Fruit fly (Drosophila melanogaster): Measurements from ENCODE around the gene Polr2C.

Gene Polr2C

DNA sequence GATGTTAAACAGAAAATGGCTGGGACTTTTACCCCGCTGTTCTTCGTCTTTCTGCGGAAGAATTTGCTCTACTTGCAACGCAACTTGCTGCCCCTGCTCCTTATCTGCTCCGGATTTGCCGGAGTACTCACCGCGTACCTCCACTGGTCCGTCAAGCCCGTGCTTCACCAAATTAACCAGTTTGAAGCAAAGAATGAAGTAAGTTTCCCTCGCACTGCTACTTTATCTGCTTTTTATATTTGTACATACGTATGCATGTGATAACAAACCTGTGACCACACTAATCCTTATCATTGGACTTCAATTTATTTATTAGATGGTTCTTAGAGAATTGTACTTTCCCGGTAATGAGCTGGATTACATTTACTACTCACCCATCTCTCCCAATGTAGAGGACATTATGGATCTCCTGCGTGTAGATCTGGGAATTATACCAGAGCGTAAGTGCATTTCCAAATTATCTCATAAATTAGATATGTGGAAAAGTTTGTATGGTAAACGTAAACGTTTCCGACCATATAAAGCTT, 48.9 kb upstream of the Polr2C start, which contains the start of gene CG16890 (continued):
- TF ChIP-seq inv (GFP tag; IDR thresholded peaks at IDR 0.05; ENCODE audit: partially characterized antibody) (peak; percentile 40; the same call in 1 of the 2 replicates), dimm (GFP tag; IDR thresholded peaks at IDR 0.05) (no peak), amos (GFP tag; IDR thresholded peaks at IDR 0.05; ENCODE audit: partially characterized antibody) (no peak), pzg (GFP tag; optimal IDR thresholded peaks at IDR 0.05) (peak; percentile 7), wor (GFP tag; IDR thresholded peaks at IDR 0.05) (no peak), CG3995 (GFP tag; optimal IDR thresholded peaks at IDR 0.05) (peak; percentile 81), CG1602 (GFP tag; optimal IDR thresholded peaks at IDR 0.05) (no peak), Rx (GFP tag; IDR thresholded peaks at IDR 0.05) (no peak), nau (GFP tag; optimal IDR thresholded peaks at IDR 0.05) (no peak), CG12299 (tag; optimal IDR thresholded peaks at IDR 0.05) (no peak), knrl (GFP tag; IDR thresholded peaks at IDR 0.05; ENCODE audit: partially characterized antibody) (0 out of 3 replicates have a peak, but pooled peaks have one; percentile 6), Ravus (GFP tag; IDR thresholded peaks at IDR 0.05) (no peak), CG6791 (GFP tag; IDR thresholded peaks at IDR 0.05; ENCODE audit: partially characterized antibody) (peak; percentile 50; the same call in 1 of the 3 replicates), exex (tag; optimal IDR thresholded peaks at IDR 0.05) (peak; percentile 28), MBD-R2 (GFP tag; IDR thresholded peaks at IDR 0.05) (0 out of 2 replicates have a peak, but pooled peaks have one; percentile 54), CG7963 (GFP tag; IDR thresholded peaks at IDR 0.05; ENCODE audit: partially characterized antibody) (0 out of 3 replicates have a peak, but pooled peaks have one; percentile 36), CG14860 (GFP tag; IDR thresholded peaks at IDR 0.05; ENCODE audit: partially characterized antibody) (0 out of 3 replicates have a peak, but pooled peaks have one; percentile 7)

DNA sequence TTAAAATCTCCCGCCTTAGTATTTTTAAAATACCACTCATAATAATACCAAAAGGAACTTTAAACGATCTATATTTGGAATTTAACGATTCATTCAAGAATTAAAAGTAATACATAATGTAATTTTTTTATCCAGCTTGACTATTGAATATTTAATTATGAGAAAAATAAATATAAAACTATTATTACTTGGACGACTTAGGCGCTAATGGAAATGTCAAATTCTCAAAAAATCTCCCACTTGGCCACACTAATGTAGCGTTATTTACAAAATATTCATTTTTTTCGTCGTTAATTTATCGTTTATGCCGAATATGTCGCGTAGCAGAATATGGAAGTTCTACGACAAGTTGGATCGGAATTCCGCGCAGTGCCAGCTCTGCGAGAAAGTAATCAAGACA, 42.4 kb upstream of the Polr2C start, which contains the start of gene CG16863:
Gene CG16863, plus strand, starts transcription at position 245 of the 400 bp plus-strand sequence.
- TF ChIP-seq Ada2b (GFP tag; IDR thresholded peaks at IDR 0.05) (no peak), phol (tag; optimal IDR thresholded peaks at IDR 0.05) (peak; percentile 2), BEAF-32 (GFP tag; optimal IDR thresholded peaks at IDR 0.05) (peak; percentile 14), bbx (GFP tag; IDR thresholded peaks at IDR 0.05; ENCODE audit: partially characterized antibody) (no peak), dysf (GFP tag; IDR thresholded peaks at IDR 0.05) (no peak), CG17829 (tag; optimal IDR thresholded peaks at IDR 0.05) (peak; percentile 17), HHEX (GFP tag; optimal IDR thresholded peaks at IDR 0.05) (no peak), CG8944 (GFP tag; optimal IDR thresholded peaks at IDR 0.05) (no peak), Nf-YB (GFP tag; optimal IDR thresholded peaks at IDR 0.05) (no peak), fd96Cb (tag; optimal IDR thresholded peaks at IDR 0.05) (no peak), CG14710 (tag; optimal IDR thresholded peaks at IDR 0.05) (peak; percentile 33), CkIIα-i1 (GFP tag; IDR thresholded peaks at IDR 0.05) (no peak), nau (GFP tag; optimal IDR thresholded peaks at IDR 0.05) (no peak), Fer2 (tag; optimal IDR thresholded peaks at IDR 0.05) (no peak), CG8281 (tag; optimal IDR thresholded peaks at IDR 0.05) (no peak), tna (GFP tag; IDR thresholded peaks at IDR 0.05; ENCODE audit: partially characterized antibody) (no peak), tin (GFP tag; optimal IDR thresholded peaks at IDR 0.05) (no peak), psq (GFP tag; optimal IDR thresholded peaks at IDR 0.05) (no peak), ems (GFP tag; optimal IDR thresholded peaks at IDR 0.05) (no peak), ab (GFP tag; optimal IDR thresholded peaks at IDR 0.05) (no peak), fd102C (GFP tag; optimal IDR thresholded peaks at IDR 0.05) (no peak), CG14667 (GFP tag; IDR thresholded peaks at IDR 0.05) (no peak), grau (tag; optimal IDR thresholded peaks at IDR 0.05) (no peak), Scr (GFP tag; IDR thresholded peaks at IDR 0.05; ENCODE audit: partially characterized antibody) (no peak), pzg (GFP tag; optimal IDR thresholded peaks at IDR 0.05) (peak; percentile 28), dan (GFP tag; IDR thresholded peaks at IDR 0.05) (no peak), CG31224 (GFP tag; IDR thresholded peaks at IDR 0.05) (no peak), CG2875 (GFP tag; optimal IDR thresholded peaks at IDR 0.05) (no peak), Nf-YC (tag; optimal IDR thresholded peaks at IDR 0.05) (no peak), CG34224 (GFP tag; IDR thresholded peaks at IDR 0.05; ENCODE audit: partially characterized antibody) (no peak), trem (tag; optimal IDR thresholded peaks at IDR 0.05) (peak; percentile 28), CG17359 (tag; optimal IDR thresholded peaks at IDR 0.05) (peak; percentile 49), Ravus (GFP tag; IDR thresholded peaks at IDR 0.05) (no peak), fd64A (GFP tag; optimal IDR thresholded peaks at IDR 0.05) (no peak)

Data from whole organism, embryonic.